Fruit fly (Drosophila melanogaster) whole organism, wandering third instar larva: ENCODE measurements around the gene Gr93d.
A peak's percentile ranks its signal among the peaks of the same experiment; 100 is the strongest.

Source experiments
- Abd-B ChIP-seq: fragments of >200 bp; optimal IDR thresholded peaks from 2 replicates; lab custom pipeline; 2017; ENCODE audit warnings: missing biosample characterization, missing genetic modification characterization
- CG32264 ChIP-seq: fragments of 200-800 bp; sonication (Bioruptor generic); optimal IDR thresholded peaks from 2 replicates; lab custom pipeline; 2016; ENCODE audit warnings: missing biosample characterization, missing genetic modification characterization
- CG9705 ChIP-seq: fragments of 200-800 bp; sonication (Bioruptor generic); optimal IDR thresholded peaks from 2 replicates; lab custom pipeline; 2018; ENCODE audit warnings: missing biosample characterization, mild to moderate bottlenecking, missing genetic modification characterization
- CrebA ChIP-seq: fragments of 200-800 bp; sonication (Bioruptor generic); optimal IDR thresholded peaks from 2 replicates; lab custom pipeline; 2016; ENCODE audit warnings: missing biosample characterization, mild to moderate bottlenecking, missing genetic modification characterization, borderline replicate concordance
- Dfd ChIP-seq: fragments of >200 bp; optimal IDR thresholded peaks from 2 replicates; lab custom pipeline; 2017; ENCODE audit warnings: missing biosample characterization, missing genetic modification characterization
- Dif ChIP-seq: fragments of 200-275, 200-300 bp; sonication (Bioruptor generic); optimal IDR thresholded peaks from 2 replicates; lab custom pipeline; 2018; ENCODE audit warnings: missing biosample characterization, missing genetic modification characterization; ENCODE audit not compliant: partially characterized antibody
- GATAd ChIP-seq: sonication (Bioruptor generic); optimal IDR thresholded peaks from 2 replicates; lab custom pipeline; 2016; ENCODE audit warnings: missing biosample characterization, missing genetic modification characterization
- HLH106 ChIP-seq: fragments of 200-800 bp; optimal IDR thresholded peaks from 3 replicates; lab custom pipeline; 2019; ENCODE audit warnings: missing biosample characterization, mild to moderate bottlenecking, missing genetic modification characterization, moderate library complexity
- Hnf4 ChIP-seq: fragments of 200-800 bp; sonication (Bioruptor generic); optimal IDR thresholded peaks from 2 replicates; lab custom pipeline; 2016; ENCODE audit warnings: missing biosample characterization, mild to moderate bottlenecking, missing genetic modification characterization
- Hr78 ChIP-seq: fragments of >200 bp; optimal IDR thresholded peaks from 2 replicates; lab custom pipeline; 2017; ENCODE audit warnings: missing biosample characterization, missing genetic modification characterization
- Hr83 ChIP-seq: fragments of 200-300 bp; sonication (Bioruptor generic); optimal IDR thresholded peaks from 2 replicates; lab custom pipeline; 2016; ENCODE audit warnings: missing biosample characterization, mild to moderate bottlenecking, missing genetic modification characterization, moderate library complexity; ENCODE audit not compliant: poor library complexity, severe bottlenecking
- Jra ChIP-seq: sonication (Bioruptor generic); optimal IDR thresholded peaks from 2 replicates; lab custom pipeline; 2016; ENCODE audit warnings: missing biosample characterization, missing genetic modification characterization
- Mio ChIP-seq: sonication (Bioruptor generic); optimal IDR thresholded peaks from 2 replicates; lab custom pipeline; 2016; ENCODE audit warnings: missing biosample characterization, missing genetic modification characterization
- Myc ChIP-seq: fragments of >200 bp; optimal IDR thresholded peaks from 2 replicates; lab custom pipeline; 2017
- N ChIP-seq: fragments of >200 bp; optimal IDR thresholded peaks from 2 replicates; lab custom pipeline; 2018; ENCODE audit warnings: missing biosample characterization, missing external identifiers, missing genetic modification characterization
- OdsH ChIP-seq: fragments of 200-800 bp; sonication (Bioruptor generic); optimal IDR thresholded peaks from 2 replicates; lab custom pipeline; 2016; ENCODE audit warnings: missing biosample characterization, mild to moderate bottlenecking, missing genetic modification characterization
- Rel ChIP-seq, 2 experiments: fragments of 200-800 bp; sonication (Bioruptor generic) in 1 of 2; optimal IDR thresholded peaks; 2 replicates in 1 of 2; 3 replicates in 1 of 2; lab custom pipeline; 2016 to 2019; ENCODE audit warnings: mild to moderate bottlenecking in 2 of 2, missing biosample characterization in 2 of 2, missing genetic modification characterization in 2 of 2, moderate library complexity in 1 of 2
- Sp1 ChIP-seq: fragments of 200-800 bp; sonication (Bioruptor generic); optimal IDR thresholded peaks from 3 replicates; lab custom pipeline; 2019; ENCODE audit warnings: missing biosample characterization, mild to moderate bottlenecking, missing genetic modification characterization, moderate library complexity
- Vsx2 ChIP-seq: fragments of 200-300, 225-300 bp; sonication (Bioruptor generic); optimal IDR thresholded peaks from 2 replicates; lab custom pipeline; 2018; ENCODE audit warnings: missing biosample characterization, missing genetic modification characterization; ENCODE audit not compliant: partially characterized antibody
- br ChIP-seq: fragments of 200-800 bp; sonication (Bioruptor generic); optimal IDR thresholded peaks from 2 replicates; lab custom pipeline; 2016; ENCODE audit warnings: missing biosample characterization, missing genetic modification characterization
- brk ChIP-seq: fragments of 200-800 bp; sonication (Bioruptor generic); optimal IDR thresholded peaks from 2 replicates; lab custom pipeline; 2016; ENCODE audit warnings: missing biosample characterization, mild to moderate bottlenecking, missing genetic modification characterization
- dl ChIP-seq, 2 experiments: fragments of 175-275, 200-275 bp in 1 of 2; fragments of 200-275 bp in 1 of 2; sonication (Bioruptor generic); optimal IDR thresholded peaks; lab custom pipeline; 2018; ENCODE audit warnings: mild to moderate bottlenecking in 2 of 2, missing biosample characterization in 2 of 2, missing genetic modification characterization in 2 of 2, moderate library complexity in 2 of 2; ENCODE audit not compliant: partially characterized antibody in 2 of 2, insufficient read depth in 1 of 2
- dmrt93B ChIP-seq: fragments of 200-800 bp; sonication (Bioruptor generic); optimal IDR thresholded peaks from 2 replicates; lab custom pipeline; 2018; ENCODE audit warnings: missing biosample characterization, mild to moderate bottlenecking, missing genetic modification characterization
- dsf ChIP-seq: sonication (Bioruptor generic); optimal IDR thresholded peaks from 2 replicates; lab custom pipeline; 2016; ENCODE audit warnings: missing biosample characterization, missing genetic modification characterization, borderline replicate concordance
- ey ChIP-seq: fragments of 200-800 bp; sonication (Bioruptor generic); optimal IDR thresholded peaks from 2 replicates; lab custom pipeline; 2016; ENCODE audit warnings: missing biosample characterization, missing genetic modification characterization
- foxo ChIP-seq, 2 experiments: fragments of 200-800 bp; sonication (Bioruptor generic); optimal IDR thresholded peaks; 2 replicates in 1 of 2; 3 replicates in 1 of 2; lab custom pipeline; 2016 to 2017; ENCODE audit warnings: missing biosample characterization in 2 of 2, missing genetic modification characterization in 2 of 2
- fru ChIP-seq: fragments of 200-800 bp; sonication (Bioruptor generic); optimal IDR thresholded peaks from 3 replicates; lab custom pipeline; 2016; ENCODE audit warnings: missing biosample characterization, mild to moderate bottlenecking, missing genetic modification characterization
- h ChIP-seq: fragments of 200-800 bp; sonication (Bioruptor generic); optimal IDR thresholded peaks from 3 replicates; lab custom pipeline; 2016; ENCODE audit warnings: missing biosample characterization, mild to moderate bottlenecking, missing genetic modification characterization
- jim ChIP-seq: fragments of 175-275, 200-325 bp; sonication (Bioruptor generic); optimal IDR thresholded peaks from 2 replicates; lab custom pipeline; 2016; ENCODE audit warnings: missing biosample characterization, mild to moderate bottlenecking, missing genetic modification characterization
- lola ChIP-seq: fragments of >200 bp; optimal IDR thresholded peaks from 2 replicates; lab custom pipeline; 2017; ENCODE audit warnings: missing biosample characterization, missing genetic modification characterization
- pan ChIP-seq: fragments of >200 bp; optimal IDR thresholded peaks from 2 replicates; lab custom pipeline; 2017
- psq ChIP-seq: fragments of 200-800 bp; sonication (Bioruptor generic); optimal IDR thresholded peaks from 3 replicates; lab custom pipeline; 2017; ENCODE audit warnings: missing biosample characterization, mild to moderate bottlenecking, missing genetic modification characterization, moderate library complexity
- rgr ChIP-seq: fragments of 200-800 bp; sonication (Bioruptor generic); optimal IDR thresholded peaks from 3 replicates; lab custom pipeline; 2016; ENCODE audit warnings: missing biosample characterization, mild to moderate bottlenecking, missing genetic modification characterization
- sage ChIP-seq: fragments of 200-800 bp; sonication (Bioruptor generic); optimal IDR thresholded peaks from 2 replicates; lab custom pipeline; 2016; ENCODE audit warnings: missing biosample characterization, mild to moderate bottlenecking, missing genetic modification characterization
- sv ChIP-seq: fragments of 200-800 bp; sonication (Bioruptor generic); optimal IDR thresholded peaks from 3 replicates; lab custom pipeline; 2016; ENCODE audit warnings: missing biosample characterization, missing genetic modification characterization
- tai ChIP-seq: sonication (Bioruptor generic); optimal IDR thresholded peaks from 2 replicates; lab custom pipeline; 2016; ENCODE audit warnings: missing biosample characterization, missing genetic modification characterization
- usp ChIP-seq: fragments of >200 bp; optimal IDR thresholded peaks from 2 replicates; lab custom pipeline; 2017; ENCODE audit warnings: missing biosample characterization, missing genetic modification characterization

The Gr93d gene

DNA sequence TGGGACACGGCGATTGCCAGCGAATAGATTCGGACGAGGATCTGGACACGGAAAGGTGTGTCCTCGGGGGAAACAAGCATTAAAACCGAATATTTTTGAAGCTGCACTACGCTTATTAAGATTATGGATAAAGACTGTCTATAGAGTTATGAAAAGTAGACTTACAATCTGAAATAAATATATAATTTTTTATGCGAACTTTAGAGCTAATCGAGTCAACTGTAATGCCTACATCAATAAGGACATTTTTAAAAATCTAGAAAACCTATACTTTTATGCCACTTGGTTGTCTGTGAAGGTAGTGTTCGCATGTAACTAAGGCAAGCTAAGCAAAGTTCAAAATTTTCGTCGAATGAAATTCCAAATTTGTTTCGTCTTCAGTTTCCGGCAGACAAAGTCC, 27.0 kb upstream of the Gr93d start, which contains the start of gene CG31178:
Gene CG31178 (plus strand): TSS at position 301 of the 400 bp plus-strand sequence.
- TF ChIP-seq pan (lab: Kevin White, UChicago) (no peak), GATAd (no peak), brk (GFP tag; lab: Kevin White, UChicago) (no peak), N (GFP tag; lab: Kevin White, UChicago) (no peak), Sp1 (GFP tag; lab: Kevin White, UChicago) (no peak), Rel (GFP tag; optimal IDR thresholded peaks at IDR 0.05; lab: Kevin White, UChicago) (no peak), Rel (tag; optimal IDR thresholded peaks at IDR 0.05; lab: Kevin White, UChicago) (no peak), Hr83 (GFP tag; lab: Kevin White, UChicago) (no peak), jim (GFP tag; lab: Kevin White, UChicago) (no peak), HLH106 (tag; lab: Kevin White, UChicago) (no peak), Jra (GFP tag; lab: Kevin White, UChicago) (no peak), CG9705 (GFP tag; lab: Kevin White, UChicago) (no peak), rgr (GFP tag; lab: Kevin White, UChicago) (no peak), OdsH (GFP tag; lab: Kevin White, UChicago) (no peak), Myc (no peak), usp (no peak)
- TF ChIP-seq, all 38 proteins: peak for 0

DNA sequence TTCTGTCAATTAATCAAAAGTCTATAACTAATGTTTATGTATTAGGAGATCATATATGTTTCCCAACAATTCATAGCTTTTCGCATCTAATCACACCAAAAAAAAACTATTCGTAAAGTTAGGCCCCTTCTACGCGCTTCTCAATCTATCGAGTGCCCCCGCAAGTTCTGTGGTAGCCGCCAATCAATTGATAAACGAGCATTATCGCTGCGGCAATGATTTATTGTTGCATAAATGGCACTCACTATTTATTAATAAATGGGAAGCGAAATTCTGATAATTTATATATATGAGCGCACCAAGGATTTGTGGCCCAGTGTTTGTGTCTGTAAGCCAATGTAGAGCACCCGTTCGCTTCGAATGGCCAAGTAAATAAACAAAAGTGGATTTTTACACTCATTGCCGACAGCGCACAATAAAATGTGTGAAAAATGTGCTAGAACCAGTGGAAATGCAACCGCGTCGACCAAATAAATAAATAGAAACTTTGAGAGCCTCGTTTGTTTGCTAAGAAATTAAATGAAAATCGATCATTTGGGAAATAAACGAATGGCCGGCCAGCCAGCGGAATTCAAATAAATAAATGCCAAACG, 25.0 kb upstream of the Gr93d start:
- no peak for TF ChIP-seq CG32264 (GFP tag; lab: Kevin White, UChicago)
- no peak for TF ChIP-seq Hr83 (GFP tag; lab: Kevin White, UChicago)
- TF ChIP-seq dmrt93B: no peak
- TF ChIP-seq Mio (GFP tag; lab: Kevin White, UChicago): no peak
- no peak for TF ChIP-seq rgr (GFP tag; lab: Kevin White, UChicago)
- TF ChIP-seq Hr78 (GFP tag; lab: Kevin White, UChicago): no peak
- no peak for TF ChIP-seq fru (GFP tag; lab: Kevin White, UChicago)
- no peak for TF ChIP-seq jim (GFP tag; lab: Kevin White, UChicago)
- TF ChIP-seq Rel (GFP tag; optimal IDR thresholded peaks at IDR 0.05; lab: Kevin White, UChicago): no peak
- TF ChIP-seq Rel (tag; optimal IDR thresholded peaks at IDR 0.05; lab: Kevin White, UChicago): no peak
- no peak for TF ChIP-seq N (GFP tag; lab: Kevin White, UChicago)
- TF ChIP-seq dl (GFP tag; optimal IDR thresholded peaks at IDR 0.05; lab: Kevin White, UChicago; ENCODE audit: insufficient read depth in 1 of 2, partially characterized antibody in 2 of 2): no peak
- no peak for TF ChIP-seq sage (GFP tag; lab: Kevin White, UChicago)
- TF ChIP-seq tai (GFP tag; lab: Kevin White, UChicago): no peak
- TF ChIP-seq lola: no peak
- TF ChIP-seq OdsH (GFP tag; lab: Kevin White, UChicago): no peak
- TF ChIP-seq HLH106 (tag; lab: Kevin White, UChicago): no peak

DNA sequence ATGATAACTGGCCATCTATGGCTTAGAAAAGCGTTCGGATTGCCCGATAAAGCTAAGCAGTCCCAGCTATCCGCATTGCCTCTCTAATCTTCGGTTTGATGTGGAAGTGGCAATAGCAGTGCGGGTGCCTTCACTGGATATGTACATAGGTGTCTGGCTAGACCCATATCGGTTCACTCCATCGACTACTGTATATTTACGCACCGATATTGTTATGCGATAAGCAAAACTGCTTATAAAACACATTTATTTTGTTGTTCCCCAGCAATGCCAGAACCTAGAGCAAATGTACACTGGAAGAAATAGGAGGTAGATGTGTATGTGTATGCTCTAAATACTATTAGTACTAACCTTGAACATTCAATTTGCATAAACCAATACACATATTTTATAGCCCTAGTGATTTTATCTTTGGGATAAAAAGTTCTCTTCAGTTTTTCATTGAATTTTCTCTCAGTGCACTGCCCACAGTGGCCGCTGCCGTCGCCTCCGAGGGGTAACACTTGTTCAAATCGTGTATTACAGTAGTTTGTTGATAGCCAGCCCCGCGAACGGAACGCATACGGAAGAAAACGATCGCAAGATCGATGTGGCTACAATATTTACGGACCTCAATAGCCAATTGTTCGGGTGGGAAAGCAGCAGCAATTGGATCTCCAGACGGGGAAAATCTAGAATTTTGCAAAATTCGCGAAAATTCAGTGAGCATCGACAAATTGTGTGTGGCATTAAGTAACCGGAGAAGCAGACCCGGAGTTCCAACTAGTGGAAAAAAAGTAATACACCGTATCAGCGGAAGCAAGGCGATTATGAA, 23.9 kb upstream of the Gr93d start, which contains the start of gene CG31431:
Gene CG31431 (plus strand): TSS at position 524 of the 814 bp plus-strand sequence.
- TF ChIP-seq GATAd (no peak), Hnf4 (GFP tag; lab: Kevin White, UChicago) (peak; percentile 82), rgr (GFP tag; lab: Kevin White, UChicago) (peak; percentile 87), OdsH (GFP tag; lab: Kevin White, UChicago) (peak; percentile 81), Sp1 (GFP tag; lab: Kevin White, UChicago) (peak; percentile 61), foxo (GFP tag; optimal IDR thresholded peaks at IDR 0.05; lab: Kevin White, UChicago) (peak; percentile 62 to 90), CrebA (GFP tag; lab: Kevin White, UChicago) (no peak), Vsx2 (GFP tag; lab: Kevin White, UChicago) (no peak), Hr78 (GFP tag; lab: Kevin White, UChicago) (no peak), CG32264 (GFP tag; lab: Kevin White, UChicago) (peak; percentile 65), dsf (GFP tag; lab: Kevin White, UChicago) (no peak), CG9705 (GFP tag; lab: Kevin White, UChicago) (no peak), ey (peak; percentile 83), usp (no peak), Dfd (GFP tag; lab: Kevin White, UChicago) (no peak), jim (GFP tag; lab: Kevin White, UChicago) (no peak), HLH106 (tag; lab: Kevin White, UChicago) (peak; percentile 77), dl (GFP tag; optimal IDR thresholded peaks at IDR 0.05; lab: Kevin White, UChicago; ENCODE audit: insufficient read depth in 1 of 2, partially characterized antibody in 2 of 2) (no peak), Hr83 (GFP tag; lab: Kevin White, UChicago) (no peak), br (GFP tag; lab: Kevin White, UChicago) (peak; percentile 80), sage (GFP tag; lab: Kevin White, UChicago) (peak; percentile 11), Myc (no peak), Jra (GFP tag; lab: Kevin White, UChicago) (peak; percentile 44), Dif (GFP tag; lab: Kevin White, UChicago) (no peak), tai (GFP tag; lab: Kevin White, UChicago) (no peak), h (GFP tag; lab: Kevin White, UChicago) (peak; percentile 78), dmrt93B (peak; percentile 39), N (GFP tag; lab: Kevin White, UChicago) (no peak), Abd-B (no peak), pan (lab: Kevin White, UChicago) (no peak), Mio (GFP tag; lab: Kevin White, UChicago) (peak; percentile 36), sv (GFP tag; lab: Kevin White, UChicago) (peak; percentile 97), psq (peak; percentile 70), Rel (GFP tag; optimal IDR thresholded peaks at IDR 0.05; lab: Kevin White, UChicago) (no peak), Rel (tag; optimal IDR thresholded peaks at IDR 0.05; lab: Kevin White, UChicago) (peak; percentile 56)
